Fruit fly (Drosophila melanogaster): ENCODE measurements around the gene Mps1.

- TF ChIP-seq Dll (optimal IDR thresholded peaks at IDR 0.05) (peak; percentile 5), EcR (GFP tag; optimal IDR thresholded peaks at IDR 0.05) (no peak), usp (GFP tag; optimal IDR thresholded peaks at IDR 0.05) (no peak), CG8478 (optimal IDR thresholded peaks at IDR 0.05) (no peak), psq (optimal IDR thresholded peaks at IDR 0.05) (no peak), pan (optimal IDR thresholded peaks at IDR 0.05) (no peak)
These were observed 32.8 kb downstream of the Mps1 start for dm6 chr3R:17703691-17704537.

Measured in whole organism.